Worm (Caenorhabditis elegans): ENCODE measurements around the gene T22F3.7.
"Not testable (repeated sequence)": the region's sequence is repeated elsewhere in the genome, so short reads cannot be mapped to it uniquely, and the experiment has no call there.

T22F3.7 gene

ce11 chrV:3578813-3579212, 21.7 kb downstream of the T22F3.7 start, which contains the start of gene pygl-1:
pygl-1 (plus strand) TSS chrV:3579023.
- TF ChIP-seq unc-62 (GFP tag; optimal IDR thresholded peaks at IDR 0.05) = no peak

- no peak for TF ChIP-seq unc-62 (GFP tag; optimal IDR thresholded peaks at IDR 0.05)
These were observed 24.7 kb downstream of the T22F3.7 start, which contains the start of gene grl-27 for ce11 chrV:3575759-3576158. grl-27 (minus strand) TSS chrV:3575859.

- TF ChIP-seq unc-62 (GFP tag; optimal IDR thresholded peaks at IDR 0.05) = not testable (repeated sequence)
These were observed 28.1 kb downstream of the T22F3.7 start, which contains the start of gene F40C5.1 for ce11 chrV:3572408-3572807. F40C5.1 (plus strand) TSS chrV:3572708.

- not testable (repeated sequence) for TF ChIP-seq unc-62 (GFP tag; optimal IDR thresholded peaks at IDR 0.05)
These were observed 29.8 kb downstream of the T22F3.7 start, which contains the start of gene F40C5.2 for ce11 chrV:3570695-3571094. F40C5.2 (plus strand) TSS chrV:3570995.

- TF ChIP-seq unc-62 (GFP tag; optimal IDR thresholded peaks at IDR 0.05) = not testable (repeated sequence)
These were observed 36.1 kb downstream of the T22F3.7 start, which contains the start of gene T24A6.17 for ce11 chrV:3564335-3564734. T24A6.17 (minus strand) TSS chrV:3564435.

ce11 chrV:3562824-3563223, 37.6 kb downstream of the T22F3.7 start, which contains the start of gene T24A6.16:
T24A6.16 (minus strand) TSS chrV:3562924.
- TF ChIP-seq unc-62 (GFP tag; optimal IDR thresholded peaks at IDR 0.05) = not testable (repeated sequence)

ce11 chrV:3558744-3559143, 41.7 kb downstream of the T22F3.7 start, which contains the start of gene T24A6.1:
T24A6.1 (plus strand) TSS chrV:3559044.
- TF ChIP-seq unc-62 (GFP tag; optimal IDR thresholded peaks at IDR 0.05) = not testable (repeated sequence)

- TF ChIP-seq unc-62 (GFP tag; optimal IDR thresholded peaks at IDR 0.05) = no peak
These were observed 43.0 kb downstream of the T22F3.7 start, which contains the start of gene grl-31 for ce11 chrV:3557422-3557821. grl-31 (minus strand) TSS chrV:3557778.

- TF ChIP-seq unc-62 (GFP tag; optimal IDR thresholded peaks at IDR 0.05) = no peak
These were observed 44.5 kb downstream of the T22F3.7 start, which contains the start of gene grl-30 for ce11 chrV:3555986-3556385. grl-30 (plus strand) TSS chrV:3556286.

ce11 chrV:3554869-3555268, 45.6 kb downstream of the T22F3.7 start, which contains the start of gene grl-29:
grl-29 (minus strand) TSS chrV:3555236.
- no peak for TF ChIP-seq unc-62 (GFP tag; optimal IDR thresholded peaks at IDR 0.05)

ce11 chrV:3552740-3553469, 47.6 kb downstream of the T22F3.7 start, which contains the start of gene T24A6.20:
T24A6.20 (plus strand) TSS chrV:3553134.
- TF ChIP-seq unc-62 (GFP tag; optimal IDR thresholded peaks at IDR 0.05) = no peak

- no peak for TF ChIP-seq unc-62 (GFP tag; optimal IDR thresholded peaks at IDR 0.05)
These were observed 48.7 kb downstream of the T22F3.7 start, which contains the start of gene grl-28 for ce11 chrV:3551765-3552164. grl-28 (minus strand) TSS chrV:3551865.

- TF ChIP-seq unc-62 (GFP tag; optimal IDR thresholded peaks at IDR 0.05) = no peak
These were observed 50.9 kb downstream of the T22F3.7 start, which contains the start of gene sri-21 for ce11 chrV:3549553-3549952. sri-21 (plus strand) TSS chrV:3549853.

ce11 chrV:3548798-3549197, 51.7 kb downstream of the T22F3.7 start, which contains the start of gene srw-130:
srw-130 (minus strand) TSS chrV:3548898.
- TF ChIP-seq unc-62 (GFP tag; optimal IDR thresholded peaks at IDR 0.05) = no peak
